Fruit fly (Drosophila melanogaster) S2 (cell line): ENCODE data around the gene CG5024.

Source experiments
- CG8478 ChIP-seq: fragments of >200 bp; optimal IDR thresholded peaks from 2 replicates; lab custom pipeline; 2018
- CTCF ChIP-seq, 2 experiments: fragments of >200 bp; optimal IDR thresholded peaks; 2 replicates each; lab custom pipeline; 2018

Gene CG5024

dm6 chr3R:25830128-25830527 lies 19.2 kb downstream of the CG5024 start, which contains the start of gene Sfp96F:
Sfp96F (minus strand) TSS chr3R:25830228.
- TF ChIP-seq CTCF (optimal IDR thresholded peaks at IDR 0.05; lab: Kevin White, UChicago): no peak
- TF ChIP-seq CG8478: no peak

dm6 chr3R:25830814-25831213 lies 19.9 kb downstream of the CG5024 start, which contains the start of gene Mst57Db:
Mst57Db (minus strand) TSS chr3R:25830914.
- TF ChIP-seq CG8478 (no peak), CTCF (optimal IDR thresholded peaks at IDR 0.05; lab: Kevin White, UChicago) (no peak)

dm6 chr3R:25831799-25832280 lies 20.9 kb downstream of the CG5024 start, which contains the start of the genes Mst57Da and alpha4GT2:
Mst57Da (minus strand) TSS chr3R:25831899.
alpha4GT2 (plus strand) TSS chr3R:25832230.
- TF ChIP-seq CTCF (optimal IDR thresholded peaks at IDR 0.05; lab: Kevin White, UChicago): no peak
- no peak for TF ChIP-seq CG8478

- TF ChIP-seq CTCF (optimal IDR thresholded peaks at IDR 0.05; lab: Kevin White, UChicago) (peak; percentile 91 to 96), CG8478 (no peak)
Observed at dm6 chr3R:25851224-25851682, 40.4 kb downstream of the CG5024 start, which contains the start of the genes CG14545 and CG5886. CG14545 (minus strand) TSS chr3R:25851291. CG5886 (plus strand) TSS chr3R:25851632.

- TF ChIP-seq CTCF (optimal IDR thresholded peaks at IDR 0.05; lab: Kevin White, UChicago): no peak
- no peak for TF ChIP-seq CG8478
Observed at dm6 chr3R:25854825-25855224, 43.9 kb downstream of the CG5024 start.

- TF ChIP-seq CG8478 (no peak), CTCF (optimal IDR thresholded peaks at IDR 0.05; lab: Kevin White, UChicago) (no peak)
Observed at dm6 chr3R:25855594-25856305, 44.9 kb downstream of the CG5024 start, which contains the start of gene CG5890. CG5890 (plus strand) TSS chr3R:25856154.
